Fruit fly (Drosophila melanogaster) S2 (cell line): Measurements from ENCODE around the gene CG43333.

Experiments
- CG8478 ChIP-seq: fragments of >200 bp; optimal IDR thresholded peaks from 2 replicates; lab custom pipeline; 2018
- CTCF ChIP-seq, 2 experiments: fragments of >200 bp; optimal IDR thresholded peaks; 2 replicates each; lab custom pipeline; 2018

Gene CG43333

DNA sequence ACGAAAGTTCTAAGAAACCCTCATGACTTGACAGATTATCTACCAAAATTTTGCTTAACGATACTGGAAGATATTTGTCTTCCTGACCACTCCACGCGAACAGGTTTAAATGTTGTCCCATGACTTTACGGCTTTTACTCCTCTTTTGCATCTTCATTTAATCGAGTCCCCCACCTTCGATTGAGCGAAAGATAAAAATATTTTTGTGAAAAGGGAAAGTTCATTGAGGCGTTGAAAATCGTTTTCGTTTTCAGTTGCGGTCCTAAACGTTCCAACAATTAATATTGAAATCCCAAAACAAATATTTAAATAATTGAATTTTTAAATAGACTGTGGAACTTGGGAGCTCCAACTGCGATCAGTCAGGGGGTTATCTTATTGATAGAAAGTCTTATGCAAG, 1.1 kb downstream of the CG43333 start:
- TF ChIP-seq CTCF (optimal IDR thresholded peaks at IDR 0.05; lab: Kevin White, UChicago) (no peak), CG8478 (no peak)

DNA sequence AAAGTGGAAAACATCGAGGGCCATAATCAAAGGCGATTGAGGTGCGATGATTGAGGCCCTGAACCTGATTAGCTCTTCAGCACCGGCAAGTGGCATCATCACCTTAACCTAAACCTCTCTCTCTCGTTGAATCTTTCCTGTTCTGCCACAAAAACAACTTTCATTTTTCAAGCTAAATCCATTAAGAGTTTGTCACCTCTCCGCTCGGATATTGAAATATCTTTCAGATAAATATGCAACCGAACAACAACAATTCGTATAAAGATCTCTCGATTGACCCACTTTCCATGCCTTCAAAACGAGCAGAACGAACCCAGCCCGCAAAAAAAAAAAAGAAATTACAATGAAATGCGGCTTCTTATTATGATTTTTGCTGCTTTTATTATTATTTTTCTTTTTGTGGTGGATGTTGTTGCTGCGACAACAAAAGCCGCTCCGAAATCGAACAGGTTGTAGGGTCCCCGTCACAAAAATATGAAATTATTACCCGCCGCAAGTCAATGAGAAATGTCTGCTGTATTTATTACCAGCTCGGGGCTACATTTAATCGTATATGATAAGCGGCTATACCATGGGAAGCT, 3.0 kb downstream of the CG43333 start:
- TF ChIP-seq CTCF (optimal IDR thresholded peaks at IDR 0.05; lab: Kevin White, UChicago) = no peak
- TF ChIP-seq CG8478 = no peak

DNA sequence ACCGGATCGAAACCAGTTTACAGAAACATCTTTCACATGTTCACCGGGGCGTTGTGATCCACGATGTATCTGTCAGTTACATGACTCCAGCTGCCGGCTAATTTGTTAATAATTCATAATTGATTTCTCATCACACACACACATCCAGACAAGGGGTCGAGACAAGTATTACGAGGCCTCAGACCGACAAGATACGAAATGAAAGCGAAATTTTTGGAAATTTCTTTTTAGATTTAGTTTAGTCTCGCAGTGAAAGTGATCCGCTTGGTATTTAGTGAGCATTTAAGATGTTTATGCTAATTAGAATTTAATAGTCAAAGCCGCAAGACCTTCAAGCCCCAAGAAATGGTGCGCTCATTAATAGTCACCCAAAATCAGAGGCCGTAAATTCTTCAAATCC, 10.8 kb downstream of the CG43333 start:
- no peak for TF ChIP-seq CTCF (optimal IDR thresholded peaks at IDR 0.05; lab: Kevin White, UChicago)
- no peak for TF ChIP-seq CG8478

DNA sequence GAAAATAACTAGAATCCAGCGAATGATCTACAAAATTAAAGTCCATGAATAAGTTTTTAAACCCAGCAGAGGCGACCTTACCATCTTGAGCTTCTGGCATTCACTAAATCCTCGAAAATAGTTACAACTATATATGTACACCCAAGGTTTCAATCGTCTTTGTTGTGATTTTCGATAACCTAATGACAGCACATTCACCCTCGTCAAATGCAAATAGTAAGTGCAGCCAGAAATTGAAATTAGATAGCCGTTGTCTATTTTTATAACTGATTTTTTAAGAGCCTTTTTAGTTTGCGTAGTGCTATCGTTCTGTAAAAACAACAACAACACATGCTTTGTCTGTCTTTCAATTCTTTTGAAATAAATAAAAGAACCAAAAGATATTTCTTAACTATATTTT, 17.4 kb downstream of the CG43333 start, which contains the start of gene CG43332:
TSS of gene CG43332 (minus strand) at position 101 of the 400 bp plus-strand sequence.
- TF ChIP-seq CTCF (optimal IDR thresholded peaks at IDR 0.05; lab: Kevin White, UChicago) (no peak), CG8478 (no peak)

DNA sequence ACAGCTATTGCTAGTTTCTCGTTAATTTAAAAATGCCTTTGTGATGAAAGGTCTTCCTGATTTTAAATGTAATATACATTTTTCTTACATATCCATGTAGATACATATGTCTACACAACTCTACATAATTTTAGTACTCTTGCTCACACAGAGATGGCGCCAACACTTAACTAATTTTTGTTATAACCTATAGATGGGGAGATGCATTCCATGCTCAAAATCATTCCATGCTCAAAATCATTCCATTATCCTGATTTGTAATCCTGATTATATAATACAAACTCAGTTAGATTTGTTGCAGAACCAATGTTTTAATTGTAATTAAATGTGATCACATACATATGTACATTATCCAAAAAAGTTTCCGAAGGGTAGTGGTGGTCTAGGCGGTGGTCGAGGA, 19.6 kb downstream of the CG43333 start:
- TF ChIP-seq CG8478 (no peak), CTCF (optimal IDR thresholded peaks at IDR 0.05; lab: Kevin White, UChicago) (peak; percentile 89 to 92)

DNA sequence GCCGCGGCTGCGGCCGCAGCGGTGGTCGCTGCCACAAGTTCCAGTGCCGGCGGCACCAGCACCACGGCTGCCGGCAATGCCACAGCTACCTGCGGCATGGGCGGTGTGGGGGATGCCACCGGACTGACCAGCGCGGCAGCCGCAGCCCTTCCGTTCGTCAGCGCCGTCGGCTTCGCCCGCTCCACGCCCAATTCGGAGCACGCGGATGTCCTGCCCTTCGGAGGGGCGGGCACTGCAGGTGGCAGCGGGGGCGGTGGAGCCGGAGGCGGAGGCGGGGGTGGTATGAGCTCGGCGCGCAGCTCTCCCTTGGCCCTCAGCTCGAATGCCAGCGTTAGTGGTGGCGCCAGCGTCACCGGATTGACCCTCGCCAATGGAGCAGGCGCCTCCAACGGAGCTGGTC, 22.5 kb downstream of the CG43333 start:
- TF ChIP-seq CTCF (optimal IDR thresholded peaks at IDR 0.05; lab: Kevin White, UChicago) (no peak), CG8478 (no peak)

DNA sequence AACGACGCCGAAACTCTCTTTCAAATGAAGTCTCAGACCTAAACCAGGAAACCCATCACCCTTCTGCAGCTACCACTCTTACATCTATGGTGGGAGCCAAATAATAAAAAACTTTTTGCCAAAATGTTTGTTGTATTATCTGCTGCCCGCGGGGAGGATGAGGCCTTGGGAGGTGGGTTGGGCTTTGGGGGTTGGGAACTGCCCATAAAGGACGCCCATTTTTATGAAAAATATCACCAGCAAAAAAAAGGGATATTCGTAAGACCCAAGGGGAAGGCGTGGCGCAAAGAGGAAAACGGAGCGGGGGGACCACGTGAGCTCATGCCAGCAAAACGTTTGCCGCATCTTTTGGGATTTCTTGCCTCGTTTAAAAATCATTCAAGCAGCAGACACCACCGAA, 34.1 kb downstream of the CG43333 start:
- TF ChIP-seq CG8478 (no peak), CTCF (optimal IDR thresholded peaks at IDR 0.05; lab: Kevin White, UChicago) (no peak)

DNA sequence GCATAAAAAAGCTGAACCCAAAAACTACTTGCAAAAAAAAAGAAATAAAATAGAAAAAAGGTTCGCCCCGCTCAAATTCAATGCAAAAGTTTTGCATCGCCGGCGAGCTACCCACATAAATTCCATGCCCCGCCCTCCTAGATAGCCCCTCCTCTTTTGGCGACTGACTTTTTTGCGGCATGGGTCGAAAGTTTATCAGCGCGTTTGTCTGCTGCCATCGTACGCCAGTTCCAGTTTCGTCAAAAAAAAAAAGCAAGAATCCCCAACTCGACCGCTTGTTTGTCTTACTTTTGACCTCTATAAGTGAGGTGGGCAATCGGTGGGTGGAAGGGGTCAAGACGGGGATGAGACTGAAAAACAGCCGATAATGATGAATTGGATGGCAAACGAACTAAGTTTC, 37.6 kb downstream of the CG43333 start:
- TF ChIP-seq CTCF (optimal IDR thresholded peaks at IDR 0.05; lab: Kevin White, UChicago) (no peak), CG8478 (no peak)

DNA sequence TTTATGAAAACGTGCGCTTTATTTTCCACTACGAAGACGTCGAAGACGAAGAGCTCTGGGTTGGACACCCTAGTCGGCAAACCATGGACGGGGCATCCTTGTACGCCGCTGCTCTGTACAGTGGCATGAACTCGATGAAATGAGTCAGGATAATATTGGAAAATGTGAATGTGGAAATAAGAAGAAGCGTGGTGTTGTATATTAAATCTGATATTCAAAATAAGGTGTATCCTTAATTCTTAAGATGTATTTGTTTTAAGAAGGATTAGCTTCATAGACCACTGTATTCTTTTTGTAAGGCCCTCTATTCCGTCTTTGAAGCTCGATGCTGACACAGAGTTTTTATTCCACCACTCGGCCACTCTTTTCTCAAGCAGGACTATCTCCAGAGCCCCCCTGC, 39.2 kb downstream of the CG43333 start:
- no peak for TF ChIP-seq CTCF (optimal IDR thresholded peaks at IDR 0.05; lab: Kevin White, UChicago)
- no peak for TF ChIP-seq CG8478

DNA sequence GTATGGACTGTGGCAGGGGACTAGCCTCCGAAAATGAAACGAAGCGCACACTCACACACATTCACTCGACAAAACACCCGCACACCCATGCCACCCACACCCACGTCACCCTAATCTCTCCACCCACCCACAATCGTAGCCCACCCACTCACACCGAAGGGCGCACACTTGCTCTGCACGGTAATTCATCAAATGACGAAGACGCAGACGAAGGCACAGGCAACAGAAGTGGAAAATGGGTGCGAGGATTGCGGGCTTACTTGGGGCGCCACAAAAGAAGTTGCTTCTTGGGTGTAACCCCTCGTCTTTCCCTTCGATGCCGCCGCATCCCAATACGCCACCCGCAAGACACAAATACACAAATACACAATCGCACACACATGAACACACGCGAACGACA, 44.3 kb downstream of the CG43333 start:
- TF ChIP-seq CG8478 (no peak), CTCF (optimal IDR thresholded peaks at IDR 0.05; lab: Kevin White, UChicago) (no peak)

DNA sequence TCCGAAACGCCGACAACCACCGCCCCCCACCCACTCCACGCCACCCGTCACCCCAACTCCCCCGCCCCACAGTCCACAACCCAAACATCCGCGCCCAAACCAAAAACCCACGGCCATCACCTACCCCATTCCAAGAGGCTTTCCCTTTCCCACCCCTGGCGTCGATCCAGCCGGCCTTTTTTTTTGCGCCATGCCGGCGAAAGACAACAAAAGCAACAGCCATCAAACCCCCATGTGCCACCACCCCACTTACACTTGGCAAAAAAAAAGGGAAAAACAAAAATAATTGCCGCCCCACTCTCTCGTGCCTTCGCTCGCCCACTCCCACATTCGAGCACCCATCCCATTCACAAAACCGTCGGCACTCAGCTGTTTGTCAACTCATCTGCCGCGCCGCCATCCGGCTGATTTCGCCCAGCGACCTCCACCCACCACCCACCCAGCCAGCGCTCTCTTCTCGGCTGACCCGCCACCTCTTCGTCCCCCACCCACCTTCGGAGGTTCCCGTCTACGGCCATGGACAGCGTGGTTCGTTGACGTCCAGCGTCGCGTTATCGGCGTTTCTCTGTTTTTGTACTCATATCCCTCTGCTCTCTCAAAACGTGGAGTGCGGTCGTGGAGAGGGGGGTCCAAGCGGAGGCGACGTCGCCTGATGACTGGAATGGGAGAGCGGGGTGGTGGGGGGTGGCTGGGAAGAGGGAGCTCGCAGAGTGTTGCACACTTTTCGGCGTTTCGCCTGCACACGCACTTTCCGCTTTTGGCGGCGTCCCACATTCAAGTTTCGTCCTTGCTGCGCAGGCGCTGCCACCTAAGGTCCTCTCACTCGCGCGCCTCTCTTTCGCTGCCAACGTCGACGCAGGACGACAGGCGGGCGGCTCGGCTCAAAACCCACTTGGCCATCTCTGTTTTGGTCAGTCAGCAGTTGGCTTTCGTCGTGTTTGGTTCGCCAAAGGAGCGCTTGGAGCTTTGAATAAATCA, 46.6 kb downstream of the CG43333 start:
- TF ChIP-seq CTCF (optimal IDR thresholded peaks at IDR 0.05; lab: Kevin White, UChicago) (no peak), CG8478 (no peak)

DNA sequence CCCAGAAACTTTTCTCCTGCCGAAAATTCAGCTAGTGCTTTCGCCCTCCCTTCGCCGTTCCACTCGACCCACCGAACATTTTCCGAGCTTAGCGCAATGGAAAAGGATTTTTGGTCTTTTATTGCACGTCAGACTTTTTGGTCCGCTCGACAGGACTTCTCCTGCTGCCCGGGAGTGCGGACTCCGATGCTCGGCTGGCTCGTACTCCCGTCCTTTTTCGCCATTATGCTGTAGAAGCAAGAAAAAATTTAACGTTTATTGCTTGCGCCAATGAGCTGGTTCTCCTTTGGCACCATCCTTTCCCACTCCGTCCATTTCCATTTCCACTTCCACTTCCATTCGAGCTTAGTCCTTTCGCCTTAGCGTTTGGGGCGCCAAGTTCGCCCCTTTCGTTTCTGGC, 54.9 kb downstream of the CG43333 start:
- TF ChIP-seq CG8478 = no peak
- no peak for TF ChIP-seq CTCF (optimal IDR thresholded peaks at IDR 0.05; lab: Kevin White, UChicago)

DNA sequence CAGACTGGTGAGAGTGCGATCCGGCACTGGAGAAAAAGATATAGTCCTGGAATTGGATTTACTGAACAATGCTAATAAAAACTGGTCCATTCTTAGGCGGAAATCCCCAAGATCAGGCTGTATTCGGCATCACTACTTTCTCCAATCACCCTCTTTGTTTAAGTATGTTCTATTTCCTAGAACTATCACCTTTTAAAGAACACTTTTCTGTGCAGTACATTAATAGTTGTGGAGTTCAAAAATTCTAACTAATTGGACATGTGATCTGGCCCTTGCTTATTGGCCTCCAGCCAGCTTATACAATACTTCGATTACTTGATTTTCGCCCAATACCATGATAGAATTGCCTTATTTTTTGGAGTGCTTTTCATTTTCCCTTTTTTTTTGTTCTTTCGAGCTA, 56.9 kb downstream of the CG43333 start:
- TF ChIP-seq CTCF (optimal IDR thresholded peaks at IDR 0.05; lab: Kevin White, UChicago) = no peak
- TF ChIP-seq CG8478 = no peak

DNA sequence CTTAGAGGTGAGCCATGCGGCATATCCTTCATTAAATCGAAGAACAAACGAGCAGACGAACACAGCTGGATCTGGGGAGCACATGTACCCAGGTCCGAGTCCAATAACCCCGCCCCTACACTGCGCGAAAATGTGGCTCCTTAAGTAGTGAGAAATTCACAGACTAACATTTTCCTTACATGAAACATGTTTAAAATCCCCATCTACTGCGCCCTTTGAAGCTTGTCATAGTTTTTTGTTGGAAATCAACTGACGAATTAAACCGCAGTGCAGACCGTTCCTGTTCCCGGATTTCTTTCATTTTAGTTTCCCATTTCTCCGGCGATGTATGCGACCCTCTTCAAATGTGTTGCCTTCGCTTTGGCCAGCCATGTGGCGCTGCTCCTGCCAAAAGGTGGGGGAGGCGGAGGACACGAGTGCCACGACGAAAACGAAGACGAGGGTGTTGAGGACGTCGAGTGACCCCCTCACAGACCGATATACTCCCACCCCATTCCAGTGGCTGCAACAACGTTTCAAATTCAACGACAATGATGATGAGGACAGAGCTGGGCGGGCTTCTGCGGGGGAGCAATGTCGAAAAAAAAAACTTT, 57.6 kb downstream of the CG43333 start:
- TF ChIP-seq CTCF (optimal IDR thresholded peaks at IDR 0.05; lab: Kevin White, UChicago) = no peak
- no peak for TF ChIP-seq CG8478

DNA sequence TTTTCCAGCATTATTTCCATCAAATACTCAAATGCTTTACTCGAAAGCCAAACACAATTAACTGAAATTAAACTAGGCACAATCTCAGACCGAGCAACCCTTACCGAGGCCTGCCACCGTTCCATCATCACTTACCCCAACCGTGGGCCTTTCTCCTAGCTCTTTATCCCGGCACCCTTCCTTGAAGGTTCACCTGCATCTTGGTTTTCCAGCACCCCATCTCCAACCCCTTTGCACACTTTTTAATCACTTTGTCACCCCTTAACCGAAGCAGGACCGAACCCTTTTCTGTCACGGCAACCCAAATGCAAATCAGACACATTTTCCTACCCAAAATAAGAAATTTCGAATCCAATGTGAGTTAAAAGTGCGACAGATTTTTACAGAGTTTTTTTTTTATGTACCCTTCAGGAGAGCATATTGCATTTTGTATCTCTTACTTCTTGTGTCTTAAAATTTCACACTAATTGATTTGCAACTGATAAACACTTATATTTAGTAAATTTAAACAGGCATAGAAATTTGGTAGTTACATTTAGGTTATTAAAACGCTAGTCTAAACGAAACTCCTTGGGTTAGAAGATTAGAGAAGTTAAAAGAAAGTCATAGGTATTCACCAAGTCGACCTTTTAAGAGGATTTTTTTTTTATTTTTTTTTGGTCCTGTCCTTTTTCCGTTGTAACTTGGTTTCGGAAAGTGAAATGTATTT, 59.6 kb downstream of the CG43333 start:
- TF ChIP-seq CTCF (optimal IDR thresholded peaks at IDR 0.05; lab: Kevin White, UChicago) = no peak
- TF ChIP-seq CG8478 = no peak
